Worm (Caenorhabditis elegans) whole organism, L4/young adult: ENCODE results near the gene trap-3.

Experiments used
- W03F9.2 ChIP-seq: fragments of 150-350 bp; optimal IDR thresholded peaks from 2 replicates; lab custom pipeline; 2014; ENCODE audit warnings: missing biosample characterization, missing genetic modification characterization
- dao-5 ChIP-seq: sonication (generic microtip); optimal IDR thresholded peaks from 2 replicates; lab custom pipeline; 2016; ENCODE audit warnings: missing genotype, missing genetic modification characterization, moderate library complexity, missing compliant biosample characterization
- him-1 ChIP-seq: sonication (generic microtip); optimal IDR thresholded peaks from 2 replicates; lab custom pipeline; 2016; ENCODE audit warnings: missing genotype, missing genetic modification reagents, missing genetic modification characterization, missing compliant biosample characterization

ce11 chrIV:2390251-2390672, 1.0 kb downstream of the trap-3 start:
- TF ChIP-seq him-1 (no peak), dao-5 (no peak), W03F9.2 (no peak)
